Worm (Caenorhabditis elegans): ENCODE results near the gene K11D12.6.

- no peak for TF ChIP-seq Y56A3A.18 (GFP tag; IDR thresholded peaks at IDR 0.05)
- no peak for TF ChIP-seq B0336.3 (GFP tag; IDR thresholded peaks at IDR 0.05)
- no peak for TF ChIP-seq ama-1 (optimal IDR thresholded peaks at IDR 0.05)
- no peak for TF ChIP-seq ama-1 (GFP tag; optimal IDR thresholded peaks at IDR 0.05)
- TF ChIP-seq efl-1 (GFP tag; optimal IDR thresholded peaks at IDR 0.05) = no peak
- no peak for TF ChIP-seq cebp-2 (GFP tag; IDR thresholded peaks at IDR 0.05)
- TF ChIP-seq T26A5.8 (tag; optimal IDR thresholded peaks at IDR 0.05) = no peak
- TF ChIP-seq lin-40 (tag; optimal IDR thresholded peaks at IDR 0.05) = no peak
- TF ChIP-seq ets-4 (GFP tag; optimal IDR thresholded peaks at IDR 0.05) = no peak
- TF ChIP-seq attf-3 (GFP tag; conservative IDR thresholded peaks at IDR 0.05) = no peak
- TF ChIP-seq F52B5.7 (tag; optimal IDR thresholded peaks at IDR 0.05) = no peak
- no peak for TF ChIP-seq rec-8 (tag; optimal IDR thresholded peaks at IDR 0.05)
- no peak for TF ChIP-seq F22D6.2 (tag; optimal IDR thresholded peaks at IDR 0.05)
- no peak for TF ChIP-seq snpc-4 (GFP tag; optimal IDR thresholded peaks at IDR 0.05)
- no peak for TF ChIP-seq snpc-4 (tag; optimal IDR thresholded peaks at IDR 0.05)
- TF ChIP-seq pha-4 (tag; optimal IDR thresholded peaks at IDR 0.05) = no peak
These were observed 37.1 kb upstream of the K11D12.6 start, which contains the start of gene Y58A7A.2 for ce11 chrV:5072082-5072481.
